Worm (Caenorhabditis elegans) whole organism, mixed stage, embryonic: ENCODE results near the gene lmd-4.

Experiments used
- bed-3 ChIP-seq: fragments of 200-800 bp; sonication (Bioruptor generic); optimal IDR thresholded peaks from 3 replicates; lab custom pipeline; 2018; ENCODE audit warnings: mild to moderate bottlenecking, missing genetic modification characterization, moderate library complexity, missing compliant biosample characterization
- ceh-39 ChIP-seq: fragments of 150-350 bp; optimal IDR thresholded peaks from 2 replicates; lab custom pipeline; 2014; ENCODE audit warnings: missing biosample characterization, missing genetic modification characterization
- ceh-83 ChIP-seq: fragments of 200-800 bp; sonication (Bioruptor generic); optimal IDR thresholded peaks from 2 replicates; lab custom pipeline; 2018; ENCODE audit warnings: mild to moderate bottlenecking, missing genetic modification characterization, missing compliant biosample characterization
- ces-1 ChIP-seq: fragments of 150-350 bp; optimal IDR thresholded peaks from 2 replicates; lab custom pipeline; 2014; ENCODE audit warnings: missing biosample characterization, missing genetic modification reagents, missing genetic modification characterization
- elt-3 ChIP-seq: fragments of 150-350 bp; optimal IDR thresholded peaks from 2 replicates; lab custom pipeline; 2014; ENCODE audit warnings: missing biosample characterization, missing genetic modification characterization
- mab-5 ChIP-seq: fragments of 150-350 bp; optimal IDR thresholded peaks from 2 replicates; lab custom pipeline; 2014; ENCODE audit warnings: missing biosample characterization, missing genetic modification characterization
- nhr-237 ChIP-seq: fragments of 150-350 bp; optimal IDR thresholded peaks from 2 replicates; lab custom pipeline; 2014; ENCODE audit warnings: missing biosample characterization, missing genetic modification characterization
- nhr-28 ChIP-seq: fragments of 150-350 bp; optimal IDR thresholded peaks from 2 replicates; lab custom pipeline; 2014; ENCODE audit warnings: missing biosample characterization, missing genetic modification characterization
- snpc-4 ChIP-seq: fragments of 150-350 bp; optimal IDR thresholded peaks from 2 replicates; lab custom pipeline; 2014; ENCODE audit warnings: missing biosample characterization, missing genetic modification characterization
- sptf-1 ChIP-seq: sonication (generic microtip); optimal IDR thresholded peaks from 2 replicates; lab custom pipeline; 2017; ENCODE audit warnings: mild to moderate bottlenecking, missing genetic modification characterization, moderate library complexity, missing compliant biosample characterization
- tbx-8 ChIP-seq: fragments of 200-800 bp; sonication (Bioruptor generic); optimal IDR thresholded peaks from 2 replicates; lab custom pipeline; 2018; ENCODE audit warnings: mild to moderate bottlenecking, missing genetic modification characterization, moderate library complexity, missing compliant biosample characterization
- unc-39 ChIP-seq: fragments of 150-350 bp; optimal IDR thresholded peaks from 2 replicates; lab custom pipeline; 2014; ENCODE audit warnings: missing biosample characterization, missing genetic modification characterization
- unc-62 ChIP-seq: fragments of 150-350 bp; optimal IDR thresholded peaks from 2 replicates; lab custom pipeline; 2014; ENCODE audit warnings: missing biosample characterization, missing genetic modification reagents, missing genetic modification characterization

ce11 chrV:7357132-7357531 lies 36.3 kb upstream of the lmd-4 start, which contains the start of gene C03G6.6:
- TF ChIP-seq unc-39 (tag; lab: Kevin White, UChicago) (no peak), ces-1 (GFP tag; lab: Kevin White, UChicago) (no peak), tbx-8 (no peak), ceh-83 (GFP tag; lab: Kevin White, UChicago) (no peak), sptf-1 (tag; lab: Kevin White, UChicago) (no peak), nhr-237 (tag; lab: Kevin White, UChicago) (no peak), ceh-39 (no peak), mab-5 (tag; lab: Kevin White, UChicago) (no peak), unc-62 (GFP tag; lab: Kevin White, UChicago) (no peak), nhr-28 (tag; lab: Kevin White, UChicago) (no peak), elt-3 (tag; lab: Kevin White, UChicago) (no peak), snpc-4 (tag; lab: Kevin White, UChicago) (no peak), bed-3 (GFP tag; lab: Kevin White, UChicago) (no peak)
